Worm (Caenorhabditis elegans) whole organism, L4/young adult: Measurements from ENCODE around the gene C42D4.13.

Source experiments
- W03F9.2 ChIP-seq: fragments of 150-350 bp; optimal IDR thresholded peaks from 2 replicates; lab custom pipeline; 2014; ENCODE audit warnings: missing biosample characterization, missing genetic modification characterization
- him-1 ChIP-seq: sonication (generic microtip); optimal IDR thresholded peaks from 2 replicates; lab custom pipeline; 2016; ENCODE audit warnings: missing genotype, missing genetic modification reagents, missing genetic modification characterization, missing compliant biosample characterization

DNA sequence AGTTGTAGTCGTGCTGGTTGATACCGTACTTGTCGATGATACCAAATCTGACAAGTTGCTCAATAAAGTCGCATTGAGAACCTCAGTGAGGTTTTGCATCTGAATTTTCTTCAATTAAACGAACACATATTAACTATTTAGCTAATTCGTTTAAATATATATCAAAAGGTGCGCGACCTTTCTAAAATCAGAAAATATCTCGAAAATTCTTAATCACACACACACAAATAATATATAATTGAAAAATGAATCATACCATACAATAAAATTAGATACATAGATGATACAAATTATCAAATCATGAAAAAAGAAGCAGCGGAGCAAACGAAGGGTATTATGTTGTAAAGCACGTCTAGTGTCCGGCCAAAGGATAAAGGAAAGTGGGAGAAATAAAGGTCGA is 40.3 kb upstream of the C42D4.13 start, which contains the start of gene D2024.5:
- TF ChIP-seq W03F9.2 (tag; lab: Kevin White, UChicago), result no peak
- TF ChIP-seq him-1 (tag; lab: Kevin White, UChicago), result no peak
